Fruit fly (Drosophila melanogaster): ENCODE results near the gene His4r.

The His4r gene

DNA sequence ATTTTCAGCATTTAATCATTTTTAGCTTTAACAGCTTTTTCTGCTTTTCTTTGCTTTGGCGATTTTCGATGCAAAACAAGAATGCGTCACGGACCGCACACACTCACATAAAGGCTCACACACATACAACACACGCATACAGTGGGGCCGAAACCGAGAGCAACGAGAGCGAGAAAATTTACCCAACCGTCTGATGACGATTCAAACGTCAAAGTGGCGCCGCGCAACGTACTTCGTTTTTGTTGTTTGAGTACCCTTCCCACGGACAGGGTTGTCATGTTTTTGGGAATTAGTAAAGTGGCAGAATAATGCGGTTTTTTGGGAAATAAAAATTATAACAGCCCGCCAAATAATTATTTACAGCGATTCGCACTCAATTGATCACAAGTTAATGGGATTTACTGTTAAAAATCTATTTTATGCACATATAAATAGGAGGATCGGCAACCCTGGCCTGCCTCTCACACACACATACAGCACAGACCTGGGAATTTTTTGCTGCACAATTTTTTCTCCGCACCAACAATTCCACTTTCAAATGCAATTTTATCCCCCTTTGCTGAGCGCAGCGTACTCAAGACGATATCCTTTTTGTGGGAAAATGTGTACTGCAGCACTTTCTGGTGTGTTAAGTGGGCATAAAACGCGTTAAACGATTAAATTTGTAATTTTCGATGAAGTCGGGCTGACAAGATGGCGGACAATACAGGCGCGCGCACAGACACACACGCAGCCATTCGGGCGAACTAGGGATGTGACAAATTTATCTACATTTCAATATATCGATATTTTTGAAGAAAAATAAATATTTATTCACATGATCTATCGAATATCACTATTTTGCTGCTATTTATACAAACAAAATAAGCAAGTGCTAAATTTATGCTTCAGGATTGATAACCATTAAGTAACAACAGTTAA, 29.7 kb downstream of the His4r start (continued):
- TF ChIP-seq Bdp1 (GFP tag; optimal IDR thresholded peaks at IDR 0.05) = peak; percentile 86
- peak; percentile 93 for TF ChIP-seq CG12219 (GFP tag; optimal IDR thresholded peaks at IDR 0.05)
- TF ChIP-seq CG10209 (GFP tag; optimal IDR thresholded peaks at IDR 0.05) = peak; percentile 91
- TF ChIP-seq E2f1 (GFP tag; IDR thresholded peaks at IDR 0.05) = peak; percentile 90
- peak; percentile 90 for TF ChIP-seq CG15601 (tag; optimal IDR thresholded peaks at IDR 0.05)
- TF ChIP-seq CG6689 (GFP tag; IDR thresholded peaks at IDR 0.05) = peak; percentile 92
- peak; percentile 86 for TF ChIP-seq twi (tag; optimal IDR thresholded peaks at IDR 0.05)
- TF ChIP-seq BEAF-32 (GFP tag; optimal IDR thresholded peaks at IDR 0.05) = peak; percentile 83
- peak; percentile 88 for TF ChIP-seq Blimp-1 (GFP tag; optimal IDR thresholded peaks at IDR 0.05)
- peak; percentile 72 for TF ChIP-seq chm (GFP tag; IDR thresholded peaks at IDR 0.05)
- peak; percentile 78 for TF ChIP-seq CG7928 (GFP tag; optimal IDR thresholded peaks at IDR 0.05)
- peak; percentile 88 for TF ChIP-seq Ssrp (tag; optimal IDR thresholded peaks at IDR 0.05)
- no peak for TF ChIP-seq sc (optimal IDR thresholded peaks at IDR 0.05)
- peak; percentile 85 for TF ChIP-seq sc (GFP tag; optimal IDR thresholded peaks at IDR 0.05)
- peak; percentile 93 for TF ChIP-seq CG11504 (tag; optimal IDR thresholded peaks at IDR 0.05)
- TF ChIP-seq Ravus (GFP tag; IDR thresholded peaks at IDR 0.05) = peak; percentile 70
- peak; percentile 92 for TF ChIP-seq CG1233 (GFP tag; optimal IDR thresholded peaks at IDR 0.05)
- TF ChIP-seq aop (GFP tag; IDR thresholded peaks at IDR 0.05) = peak; percentile 82; the same call in 1 of the 2 replicates
- TF ChIP-seq slbo (GFP tag; IDR thresholded peaks at IDR 0.05) = peak; percentile 94
- TF ChIP-seq nau (GFP tag; optimal IDR thresholded peaks at IDR 0.05) = peak; percentile 92
- peak; percentile 91 for TF ChIP-seq wdn (GFP tag; IDR thresholded peaks at IDR 0.05)
- peak; percentile 79 for TF ChIP-seq CG18011 (GFP tag; optimal IDR thresholded peaks at IDR 0.05)
- peak; percentile 90 for TF ChIP-seq Atf-2 (GFP tag; optimal IDR thresholded peaks at IDR 0.05)
- peak; percentile 98 for TF ChIP-seq row (GFP tag; IDR thresholded peaks at IDR 0.05)
- peak; percentile 75 for TF ChIP-seq Deaf1 (tag; optimal IDR thresholded peaks at IDR 0.05)
- peak; percentile 93 for TF ChIP-seq sug (tag; optimal IDR thresholded peaks at IDR 0.05)
- peak; percentile 82 for TF ChIP-seq CG6254 (GFP tag; optimal IDR thresholded peaks at IDR 0.05)
- TF ChIP-seq CG3995 (GFP tag; optimal IDR thresholded peaks at IDR 0.05) = peak; percentile 98
- TF ChIP-seq Hr51 (GFP tag; optimal IDR thresholded peaks at IDR 0.05) = peak; percentile 81 to 94
- peak; percentile 67 for TF ChIP-seq gt (GFP tag; IDR thresholded peaks at IDR 0.05)
- peak; percentile 88 for TF ChIP-seq Awh (GFP tag; IDR thresholded peaks at IDR 0.05)
- TF ChIP-seq CG1529 (GFP tag; optimal IDR thresholded peaks at IDR 0.05) = peak; percentile 93
- TF ChIP-seq CG3065 (GFP tag; optimal IDR thresholded peaks at IDR 0.05) = peak; percentile 52
- TF ChIP-seq Six4 (GFP tag; optimal IDR thresholded peaks at IDR 0.05) = peak; percentile 87
- TF ChIP-seq danr (GFP tag; IDR thresholded peaks at IDR 0.05) = peak; percentile 87
- peak; percentile 90 for TF ChIP-seq CG11723 (GFP tag; optimal IDR thresholded peaks at IDR 0.05)
- TF ChIP-seq cato (GFP tag; optimal IDR thresholded peaks at IDR 0.05; ENCODE audit: borderline replicate concordance) = peak; percentile 88
- peak; percentile 95 for TF ChIP-seq CG1603 (tag; optimal IDR thresholded peaks at IDR 0.05)
- peak; percentile 84 for TF ChIP-seq CG10147 (GFP tag; optimal IDR thresholded peaks at IDR 0.05)
- TF ChIP-seq nerfin-2 (GFP tag; IDR thresholded peaks at IDR 0.05; ENCODE audit: partially characterized antibody) = no peak
- peak; percentile 80 for TF ChIP-seq Spps (tag; optimal IDR thresholded peaks at IDR 0.05)
- TF ChIP-seq ERR (GFP tag; optimal IDR thresholded peaks at IDR 0.05) = peak; percentile 79
- peak; percentile 95 for TF ChIP-seq CG17829 (tag; optimal IDR thresholded peaks at IDR 0.05)
- peak; percentile 91 for TF ChIP-seq CG11456 (GFP tag; IDR thresholded peaks at IDR 0.05)
- TF ChIP-seq CG7745 (tag; optimal IDR thresholded peaks at IDR 0.05) = peak; percentile 68
- TF ChIP-seq peb (GFP tag; IDR thresholded peaks at IDR 0.05) = peak; percentile 86
- peak; percentile 91 for TF ChIP-seq mam (GFP tag; optimal IDR thresholded peaks at IDR 0.05)
- TF ChIP-seq al (GFP tag; IDR thresholded peaks at IDR 0.05) = peak; percentile 86
